Fruit fly (Drosophila melanogaster) whole organism, wandering third instar larva: ENCODE results near the gene CG15731.

Experiments used
- Abd-B ChIP-seq: fragments of >200 bp; optimal IDR thresholded peaks from 2 replicates; lab custom pipeline; 2017; ENCODE audit warnings: missing biosample characterization, missing genetic modification characterization
- CG9705 ChIP-seq: fragments of 200-800 bp; sonication (Bioruptor generic); optimal IDR thresholded peaks from 2 replicates; lab custom pipeline; 2018; ENCODE audit warnings: missing biosample characterization, mild to moderate bottlenecking, missing genetic modification characterization
- Dfd ChIP-seq: fragments of >200 bp; optimal IDR thresholded peaks from 2 replicates; lab custom pipeline; 2017; ENCODE audit warnings: missing biosample characterization, missing genetic modification characterization
- Mio ChIP-seq: sonication (Bioruptor generic); optimal IDR thresholded peaks from 2 replicates; lab custom pipeline; 2016; ENCODE audit warnings: missing biosample characterization, missing genetic modification characterization
- Rel ChIP-seq, 2 experiments: fragments of 200-800 bp; sonication (Bioruptor generic) in 1 of 2; optimal IDR thresholded peaks; 2 replicates in 1 of 2; 3 replicates in 1 of 2; lab custom pipeline; 2016 to 2019; ENCODE audit warnings: mild to moderate bottlenecking in 2 of 2, missing biosample characterization in 2 of 2, missing genetic modification characterization in 2 of 2, moderate library complexity in 1 of 2
- Sp1 ChIP-seq: fragments of 200-800 bp; sonication (Bioruptor generic); optimal IDR thresholded peaks from 3 replicates; lab custom pipeline; 2019; ENCODE audit warnings: missing biosample characterization, mild to moderate bottlenecking, missing genetic modification characterization, moderate library complexity
- br ChIP-seq: fragments of 200-800 bp; sonication (Bioruptor generic); optimal IDR thresholded peaks from 2 replicates; lab custom pipeline; 2016; ENCODE audit warnings: missing biosample characterization, missing genetic modification characterization
- dmrt93B ChIP-seq: fragments of 200-800 bp; sonication (Bioruptor generic); optimal IDR thresholded peaks from 2 replicates; lab custom pipeline; 2018; ENCODE audit warnings: missing biosample characterization, mild to moderate bottlenecking, missing genetic modification characterization
- h ChIP-seq: fragments of 200-800 bp; sonication (Bioruptor generic); optimal IDR thresholded peaks from 3 replicates; lab custom pipeline; 2016; ENCODE audit warnings: missing biosample characterization, mild to moderate bottlenecking, missing genetic modification characterization
- jim ChIP-seq: fragments of 175-275, 200-325 bp; sonication (Bioruptor generic); optimal IDR thresholded peaks from 2 replicates; lab custom pipeline; 2016; ENCODE audit warnings: missing biosample characterization, mild to moderate bottlenecking, missing genetic modification characterization
- rgr ChIP-seq: fragments of 200-800 bp; sonication (Bioruptor generic); optimal IDR thresholded peaks from 3 replicates; lab custom pipeline; 2016; ENCODE audit warnings: missing biosample characterization, mild to moderate bottlenecking, missing genetic modification characterization
- usp ChIP-seq: fragments of >200 bp; optimal IDR thresholded peaks from 2 replicates; lab custom pipeline; 2017; ENCODE audit warnings: missing biosample characterization, missing genetic modification characterization

DNA sequence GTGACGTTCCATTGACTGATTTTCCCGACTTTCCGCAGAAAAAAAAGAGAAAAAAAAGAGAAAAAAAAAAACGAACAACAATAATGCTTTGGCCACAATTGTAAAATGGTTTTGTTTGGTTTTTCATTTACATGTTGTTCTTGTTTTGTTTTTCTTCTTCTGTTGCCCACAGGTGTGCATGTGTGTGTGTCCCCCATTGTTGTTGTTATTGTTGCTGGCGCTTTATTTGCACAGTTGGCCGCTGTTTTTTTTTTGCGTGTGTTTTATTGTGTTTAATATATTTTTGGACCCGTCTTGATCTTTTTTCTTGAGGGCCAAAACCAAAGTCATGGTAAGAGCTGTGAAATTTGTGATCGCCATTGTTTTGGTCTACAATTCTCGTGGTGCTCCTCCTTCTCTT is 40.5 kb upstream of the CG15731 start:
- TF ChIP-seq Abd-B (GFP tag; lab: Kevin White, UChicago) = no peak
- TF ChIP-seq rgr = no peak
- no peak for TF ChIP-seq usp (GFP tag; lab: Kevin White, UChicago)
- no peak for TF ChIP-seq dmrt93B (GFP tag; lab: Kevin White, UChicago)
- TF ChIP-seq CG9705 (GFP tag; lab: Kevin White, UChicago) = no peak
- TF ChIP-seq Mio (GFP tag; lab: Kevin White, UChicago) = no peak
- TF ChIP-seq Rel (GFP tag; optimal IDR thresholded peaks at IDR 0.05; lab: Kevin White, UChicago) = no peak
- TF ChIP-seq Rel (tag; optimal IDR thresholded peaks at IDR 0.05; lab: Kevin White, UChicago) = no peak
- no peak for TF ChIP-seq h (GFP tag; lab: Kevin White, UChicago)
- no peak for TF ChIP-seq Sp1
- TF ChIP-seq Dfd (GFP tag; lab: Kevin White, UChicago) = no peak
- TF ChIP-seq jim (GFP tag; lab: Kevin White, UChicago) = no peak
- no peak for TF ChIP-seq br (GFP tag; lab: Kevin White, UChicago)
